Fruit fly (Drosophila melanogaster): ENCODE measurements around the gene CG14329.

DNA sequence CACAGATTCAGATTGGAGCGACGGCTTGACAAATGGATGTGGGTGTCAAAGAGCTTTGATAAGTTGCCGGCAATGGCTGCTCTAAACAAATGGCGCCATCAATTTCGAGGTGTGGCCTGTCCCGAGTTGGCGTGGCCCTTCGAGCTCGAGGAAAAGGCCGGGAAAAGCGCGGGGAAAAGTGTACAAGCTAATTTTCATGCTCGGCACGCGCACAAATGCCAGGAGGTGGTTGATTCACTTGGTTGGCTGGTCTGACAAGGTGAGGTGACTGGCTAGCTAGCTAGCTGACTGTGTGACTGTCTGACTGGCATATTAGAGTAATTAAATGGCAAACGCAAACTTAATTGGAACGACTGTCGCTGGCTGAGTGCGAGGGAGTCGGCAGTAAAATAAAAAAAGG is 7.3 kb upstream of the CG14329 start:
- TF ChIP-seq psq (optimal IDR thresholded peaks at IDR 0.05) (no peak), Sin3A (optimal IDR thresholded peaks at IDR 0.05) (no peak), insv (optimal IDR thresholded peaks at IDR 0.05) (no peak), h (optimal IDR thresholded peaks at IDR 0.05) (no peak), Myc (optimal IDR thresholded peaks at IDR 0.05) (no peak)
